Worm (Caenorhabditis elegans) whole organism, L1 larva: ENCODE data around the gene ZK1128.3.
A peak's percentile ranks its signal among the peaks of the same experiment; 100 is the strongest.

Source experiments
- C16A3.4 ChIP-seq: fragments of 150-350 bp; optimal IDR thresholded peaks from 2 replicates; lab custom pipeline; 2014; ENCODE audit warnings: missing biosample characterization, missing genetic modification characterization
- F16B12.6 ChIP-seq: fragments of 150-350 bp; optimal IDR thresholded peaks from 2 replicates; lab custom pipeline; 2014; ENCODE audit warnings: missing biosample characterization, missing genetic modification characterization
- aha-1 ChIP-seq: fragments of 150-350 bp; optimal IDR thresholded peaks from 2 replicates; lab custom pipeline; 2014; ENCODE audit warnings: missing biosample characterization, missing genetic modification characterization
- aly-2 ChIP-seq: fragments of 150-350 bp; optimal IDR thresholded peaks from 2 replicates; lab custom pipeline; 2014; ENCODE audit warnings: missing biosample characterization, missing genetic modification characterization
- ama-1 ChIP-seq: fragments of 150-350 bp; optimal IDR thresholded peaks from 2 replicates; lab custom pipeline; 2014
- blmp-1 ChIP-seq: fragments of 150-350 bp; optimal IDR thresholded peaks from 2 replicates; lab custom pipeline; 2014; ENCODE audit warnings: missing biosample characterization, missing genetic modification characterization
- ceh-82 ChIP-seq, 3 experiments: fragments of 150-350 bp in 1 of 3; sonication (generic microtip) in 2 of 3; optimal IDR thresholded peaks; 2 replicates each; lab custom pipeline; 2014 to 2017; ENCODE audit warnings: missing biosample characterization in 3 of 3, missing genetic modification characterization in 3 of 3
- dsc-1 ChIP-seq: sonication (generic microtip); optimal IDR thresholded peaks from 2 replicates; lab custom pipeline; 2016; ENCODE audit warnings: mild to moderate bottlenecking, missing genetic modification characterization, missing compliant biosample characterization
- efl-1 ChIP-seq, 4 experiments: fragments of 150-350 bp; optimal IDR thresholded peaks in 3 of 4; peaks in 1 of 4; 1 replicate in 1 of 4; 2 replicates in 3 of 4; lab custom pipeline; 2014; ENCODE audit warnings: missing biosample characterization in 2 of 4, missing genetic modification characterization in 2 of 4, missing genetic modification reagents in 2 of 4
- egl-13 ChIP-seq: sonication (generic microtip); optimal IDR thresholded peaks from 2 replicates; lab custom pipeline; 2016; ENCODE audit warnings: missing genotype, missing genetic modification reagents, missing genetic modification characterization, missing compliant biosample characterization
- elt-2 ChIP-seq: sonication (generic microtip); optimal IDR thresholded peaks from 2 replicates; lab custom pipeline; 2016; ENCODE audit warnings: missing genetic modification characterization, mild to moderate bottlenecking, inconsistent platforms, missing compliant biosample characterization, missing genetic modification reagents
- elt-3 ChIP-seq, 6 experiments: fragments of 150-350 bp in 1 of 6; sonication (generic microtip); optimal IDR thresholded peaks; 2 replicates each; lab custom pipeline; 2017 to 2018; ENCODE audit warnings: missing biosample characterization in 6 of 6, missing genetic modification characterization in 6 of 6, inconsistent platforms in 1 of 6
- fkh-10 ChIP-seq: sonication (generic microtip); optimal IDR thresholded peaks from 2 replicates; lab custom pipeline; 2017; ENCODE audit warnings: missing biosample characterization, missing genetic modification reagents, missing genetic modification characterization
- fkh-8 ChIP-seq: sonication (generic microtip); optimal IDR thresholded peaks from 2 replicates; lab custom pipeline; 2016; ENCODE audit warnings: mild to moderate bottlenecking, missing genetic modification characterization, missing compliant biosample characterization
- irx-1 ChIP-seq: sonication (generic microtip); optimal IDR thresholded peaks from 2 replicates; lab custom pipeline; 2016; ENCODE audit warnings: missing genetic modification characterization, missing compliant biosample characterization
- isw-1 ChIP-seq: fragments of 200-800 bp; sonication (Bioruptor generic); IDR thresholded peaks from 2 replicates; pipeline ENCODE4 v1.3.6; 2022; ENCODE audit warnings: missing genetic modification characterization, missing compliant biosample characterization
- lin-14 ChIP-seq: fragments of 200-800 bp; sonication (Bioruptor generic); optimal IDR thresholded peaks from 2 replicates; lab custom pipeline; 2018; ENCODE audit warnings: mild to moderate bottlenecking, missing genetic modification characterization, moderate library complexity, missing compliant biosample characterization
- lin-15B ChIP-seq: fragments of 150-350 bp; sonication (generic microtip); optimal IDR thresholded peaks from 3 replicates; lab custom pipeline; 2014; ENCODE audit warnings: missing biosample characterization, missing genetic modification characterization
- lin-35 ChIP-seq, 2 experiments: fragments of 150-350 bp; optimal IDR thresholded peaks; 2 replicates each; lab custom pipeline; 2014; ENCODE audit warnings: missing biosample characterization in 2 of 2, missing genetic modification characterization in 2 of 2, missing genetic modification reagents in 2 of 2
- lin-39 ChIP-seq: fragments of 150-350 bp; optimal IDR thresholded peaks from 2 replicates; lab custom pipeline; 2014; ENCODE audit warnings: missing biosample characterization, missing genetic modification reagents, missing genetic modification characterization
- lsy-2 ChIP-seq, 2 experiments: fragments of 150-350 bp; optimal IDR thresholded peaks; 2 replicates each; lab custom pipeline; 2014; ENCODE audit warnings: missing biosample characterization in 2 of 2, missing genetic modification characterization in 2 of 2
- mef-2 ChIP-seq: fragments of 150-350 bp; optimal IDR thresholded peaks from 2 replicates; lab custom pipeline; 2014; ENCODE audit warnings: missing biosample characterization, missing genetic modification characterization
- mep-1 ChIP-seq: fragments of 150-350 bp; optimal IDR thresholded peaks from 2 replicates; lab custom pipeline; 2014; ENCODE audit warnings: missing biosample characterization, missing genetic modification characterization
- nhr-11 ChIP-seq: fragments of 150-350 bp; optimal IDR thresholded peaks from 2 replicates; lab custom pipeline; 2014; ENCODE audit warnings: missing biosample characterization, missing genetic modification characterization
- nhr-19 ChIP-seq: fragments of 200-800 bp; sonication (Bioruptor generic); conservative IDR thresholded peaks from 2 replicates; pipeline ENCODE4 v1.3.6; 2022; ENCODE audit warnings: missing genetic modification characterization, missing compliant biosample characterization
- nhr-71 ChIP-seq: sonication (generic microtip); optimal IDR thresholded peaks from 2 replicates; lab custom pipeline; 2016; ENCODE audit warnings: mild to moderate bottlenecking, missing genetic modification characterization, moderate library complexity, missing compliant biosample characterization
- nhr-76 ChIP-seq: sonication (generic microtip); optimal IDR thresholded peaks from 2 replicates; lab custom pipeline; 2017; ENCODE audit warnings: missing biosample characterization, missing genetic modification characterization
- nhr-77 ChIP-seq: fragments of 150-350 bp; optimal IDR thresholded peaks from 2 replicates; lab custom pipeline; 2014; ENCODE audit warnings: missing biosample characterization, missing genetic modification characterization
- nhr-85 ChIP-seq: sonication (generic microtip); peaks from one replicate; lab custom pipeline; 2016; ENCODE audit warnings: missing genetic modification characterization, inconsistent platforms, missing compliant biosample characterization
- nhr-90 ChIP-seq: sonication (generic microtip); optimal IDR thresholded peaks from 2 replicates; lab custom pipeline; 2016; ENCODE audit warnings: mild to moderate bottlenecking, missing genetic modification characterization, missing compliant biosample characterization; ENCODE audit not compliant: poor library complexity
- pag-3 ChIP-seq: sonication (generic microtip); optimal IDR thresholded peaks from 2 replicates; lab custom pipeline; 2017; ENCODE audit warnings: missing genetic modification characterization, mild to moderate bottlenecking, missing compliant biosample characterization, antibody characterized with exemption, borderline replicate concordance; ENCODE audit not compliant: insufficient read depth
- pax-3 ChIP-seq: fragments of 200-800 bp; sonication (Bioruptor generic); optimal IDR thresholded peaks from 2 replicates; lab custom pipeline; 2018; ENCODE audit warnings: mild to moderate bottlenecking, missing genetic modification characterization, moderate library complexity, missing compliant biosample characterization
- pqm-1 ChIP-seq: sonication (generic microtip); optimal IDR thresholded peaks from 3 replicates; lab custom pipeline; 2017; ENCODE audit warnings: missing biosample characterization, missing genetic modification characterization
- rnt-1 ChIP-seq: sonication (generic microtip); optimal IDR thresholded peaks from 2 replicates; lab custom pipeline; 2016; ENCODE audit warnings: mild to moderate bottlenecking, missing genetic modification characterization, moderate library complexity, missing compliant biosample characterization
- snu-23 ChIP-seq: sonication (generic microtip); optimal IDR thresholded peaks from 2 replicates; lab custom pipeline; 2016; ENCODE audit warnings: missing genetic modification characterization, missing compliant biosample characterization
- sup-37 ChIP-seq: fragments of 200-800 bp; sonication (Bioruptor generic); optimal IDR thresholded peaks from 2 replicates; lab custom pipeline; 2018; ENCODE audit warnings: mild to moderate bottlenecking, missing genetic modification characterization, missing compliant biosample characterization
- unc-30 ChIP-seq: sonication (generic microtip); optimal IDR thresholded peaks from 2 replicates; lab custom pipeline; 2017; ENCODE audit warnings: missing biosample characterization, missing genetic modification characterization
- unc-62 ChIP-seq: fragments of 150-350 bp; optimal IDR thresholded peaks from 2 replicates; lab custom pipeline; 2014; ENCODE audit warnings: missing biosample characterization, missing genetic modification reagents, missing genetic modification characterization
- unc-98 ChIP-seq: fragments of 200-800 bp; sonication (Bioruptor generic); IDR thresholded peaks from 2 replicates; pipeline ENCODE4 v1.3.6; 2022; ENCODE audit warnings: missing genetic modification characterization, missing compliant biosample characterization
- xbp-1 ChIP-seq: sonication (generic microtip); optimal IDR thresholded peaks from 2 replicates; lab custom pipeline; 2016; ENCODE audit warnings: missing genetic modification characterization, missing compliant biosample characterization
- zag-1 ChIP-seq: fragments of 150-350 bp; optimal IDR thresholded peaks from 2 replicates; lab custom pipeline; 2014; ENCODE audit warnings: missing biosample characterization, missing genetic modification characterization
- ztf-4 ChIP-seq: fragments of 150-350 bp; optimal IDR thresholded peaks from 2 replicates; lab custom pipeline; 2014; ENCODE audit warnings: missing biosample characterization, missing genetic modification characterization

The ZK1128.3 gene

DNA sequence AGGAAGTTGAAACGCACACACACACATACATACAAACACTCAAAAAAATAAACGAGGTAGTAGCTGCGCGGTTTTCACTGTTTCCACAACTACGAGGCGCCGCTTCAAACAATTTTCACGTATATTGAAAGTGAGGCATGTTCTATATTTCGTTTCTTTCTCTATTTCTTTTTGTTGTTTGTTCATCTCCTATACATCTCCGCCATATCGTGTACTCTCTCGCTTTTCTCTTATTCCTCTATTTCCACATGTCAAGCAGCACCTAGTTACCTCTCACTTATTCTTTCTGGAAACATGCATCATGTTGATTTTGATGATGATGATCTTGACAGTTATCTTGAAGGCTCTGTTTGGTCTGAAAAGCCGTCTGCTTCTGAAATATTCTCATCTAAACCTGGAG is 18.1 kb upstream of the ZK1128.3 start, which contains the start of gene ZK1128.7:
TSS of gene ZK1128.7 (plus strand) at position 229 of the 400 bp plus-strand sequence.
- TF ChIP-seq ama-1 (lab: Kevin White, UChicago) (no peak), lin-14 (GFP tag; lab: Kevin White, UChicago) (peak; percentile 32), lin-35 (GFP tag; optimal IDR thresholded peaks at IDR 0.05; lab: Kevin White, UChicago) (peak in 1 of 2 experiments; percentile 7), fkh-8 (tag; lab: Kevin White, UChicago) (peak; percentile 5), lsy-2 (tag; optimal IDR thresholded peaks at IDR 0.05; lab: Kevin White, UChicago) (peak in 1 of 2 experiments; percentile 16), C16A3.4 (tag; lab: Kevin White, UChicago) (no peak), ztf-4 (tag; lab: Kevin White, UChicago) (no peak), blmp-1 (tag; lab: Kevin White, UChicago) (peak; percentile 81), irx-1 (tag; lab: Kevin White, UChicago) (peak; percentile 10), efl-1 (optimal IDR thresholded peaks at IDR 0.05; lab: Kevin White, UChicago) (peak in 1 of 2 experiments; percentile 19), efl-1 (GFP tag; optimal IDR thresholded peaks at IDR 0.05 in 1 of 2; lab: Kevin White, UChicago) (peak in 1 of 2 experiments; percentile 48)

DNA sequence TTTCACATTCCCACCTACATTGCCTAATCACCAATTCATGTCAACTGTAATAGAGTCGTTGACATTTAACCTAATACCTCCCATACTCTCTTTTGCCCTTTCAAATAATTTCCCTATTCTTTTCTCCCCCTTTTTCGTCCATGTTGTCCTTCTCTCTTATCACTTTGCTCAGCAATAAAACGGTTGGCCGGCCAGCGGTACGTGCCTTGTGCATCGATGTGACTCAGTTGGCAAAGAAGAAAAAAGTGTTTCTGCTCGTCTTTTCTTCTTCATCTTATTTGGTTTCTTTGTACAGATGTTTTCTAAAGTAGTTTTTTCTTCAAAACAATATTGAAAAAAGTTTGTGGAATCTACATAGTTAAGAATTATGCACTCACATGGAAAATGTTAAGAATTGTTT is 15.8 kb upstream of the ZK1128.3 start:
- no peak for TF ChIP-seq F16B12.6 (tag; lab: Kevin White, UChicago)
- TF ChIP-seq pqm-1 = peak; percentile 13

DNA sequence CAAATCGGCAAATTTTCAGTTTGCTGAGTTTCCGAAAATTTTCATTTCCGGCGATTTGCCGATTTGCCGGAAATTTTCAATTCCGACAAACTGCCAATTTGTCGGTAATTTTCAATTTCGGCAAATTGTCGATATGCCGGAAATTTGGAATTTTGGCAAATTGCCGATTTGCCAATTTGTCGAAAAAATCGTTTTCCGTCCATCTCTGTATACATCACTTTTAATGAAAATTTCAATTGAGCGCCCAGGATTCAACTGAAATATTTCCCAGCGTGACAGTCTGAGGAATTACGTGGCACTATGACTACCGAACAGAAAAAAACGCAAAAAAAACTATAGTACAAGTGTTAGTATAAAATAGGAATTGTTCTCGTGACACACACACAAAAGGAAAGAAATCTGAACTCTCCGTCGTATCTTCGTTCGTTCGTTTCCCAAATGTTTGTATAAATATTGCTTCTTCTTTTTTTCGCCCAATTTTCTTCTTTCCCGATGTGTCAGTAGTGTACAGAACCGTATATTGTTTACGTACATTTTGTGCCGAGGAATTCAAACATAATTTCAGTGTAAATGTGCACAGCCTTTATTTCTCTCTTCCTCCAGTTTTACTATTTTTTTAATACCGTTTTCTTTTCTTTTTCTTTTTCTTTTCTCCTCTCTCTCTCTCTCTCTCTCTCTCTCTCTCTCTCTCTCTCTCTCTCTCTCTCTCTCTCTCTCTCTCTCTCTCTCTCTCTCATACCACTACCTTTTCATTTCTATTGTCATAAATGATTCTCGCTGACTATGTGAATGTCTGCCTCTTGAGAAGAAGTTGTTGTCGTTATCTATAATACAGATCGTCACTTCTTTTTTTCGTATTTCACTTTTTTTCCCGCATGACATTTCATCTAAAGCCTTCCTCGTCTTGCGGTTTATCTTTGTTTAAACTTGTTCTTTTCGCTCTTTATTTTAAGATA is 14.1 kb upstream of the ZK1128.3 start:
- TF ChIP-seq ceh-82 (tag; optimal IDR thresholded peaks at IDR 0.05; lab: Kevin White, UChicago) = no peak
- TF ChIP-seq nhr-11 (tag; lab: Kevin White, UChicago) = no peak
- no peak for TF ChIP-seq pag-3 (tag; lab: Kevin White, UChicago)
- TF ChIP-seq aha-1 = no peak
- peak in 1 of 2 experiments; percentile 60 for TF ChIP-seq lin-35 (GFP tag; optimal IDR thresholded peaks at IDR 0.05; lab: Kevin White, UChicago)
- TF ChIP-seq elt-3 (tag; optimal IDR thresholded peaks at IDR 0.05; lab: Kevin White, UChicago) = peak in 2 of 6 experiments; percentile 13 to 37
- no peak for TF ChIP-seq nhr-77 (tag; lab: Kevin White, UChicago)
- peak; percentile 45 for TF ChIP-seq nhr-19
- no peak for TF ChIP-seq dsc-1 (tag; lab: Kevin White, UChicago)
- peak in 1 of 2 experiments; percentile 27 for TF ChIP-seq lsy-2 (tag; optimal IDR thresholded peaks at IDR 0.05; lab: Kevin White, UChicago)
- peak; percentile 90 for TF ChIP-seq blmp-1 (tag; lab: Kevin White, UChicago)
- peak; percentile 20 for TF ChIP-seq pax-3
- no peak for TF ChIP-seq mef-2 (tag; lab: Kevin White, UChicago)
- peak; percentile 65 for TF ChIP-seq lin-14 (GFP tag; lab: Kevin White, UChicago)
- no peak for TF ChIP-seq irx-1 (tag; lab: Kevin White, UChicago)
- TF ChIP-seq nhr-85 (tag; lab: Kevin White, UChicago) = peak; percentile 70
- TF ChIP-seq mep-1 (tag; lab: Kevin White, UChicago) = peak; percentile 20
- TF ChIP-seq efl-1 (optimal IDR thresholded peaks at IDR 0.05; lab: Kevin White, UChicago) = peak; percentile 34 to 35
- peak in 1 of 2 experiments; percentile 91 for TF ChIP-seq efl-1 (GFP tag; optimal IDR thresholded peaks at IDR 0.05 in 1 of 2; lab: Kevin White, UChicago)
- TF ChIP-seq aly-2 (tag; lab: Kevin White, UChicago) = no peak
- peak; percentile 57 for TF ChIP-seq elt-2 (tag; lab: Kevin White, UChicago)

ce11 chrIII:10126375-10126774 is 7.7 kb upstream of the ZK1128.3 start:
- TF ChIP-seq unc-30 = no peak
- no peak for TF ChIP-seq sup-37 (GFP tag; lab: Kevin White, UChicago)
- 0 out of 2 replicates have a peak, but pooled peaks have one; percentile 6 for TF ChIP-seq nhr-19
- TF ChIP-seq rnt-1 = peak; percentile 33
- no peak for TF ChIP-seq isw-1 (GFP tag; lab: Robert Waterston, UW)
- TF ChIP-seq aha-1 = no peak
- no peak for TF ChIP-seq nhr-76
- TF ChIP-seq lsy-2 (tag; optimal IDR thresholded peaks at IDR 0.05; lab: Kevin White, UChicago) = peak; percentile 15 to 46
- TF ChIP-seq egl-13 = no peak
- TF ChIP-seq fkh-10 (GFP tag; lab: Kevin White, UChicago) = no peak
- TF ChIP-seq mef-2 (tag; lab: Kevin White, UChicago) = no peak
- no peak for TF ChIP-seq zag-1 (tag; lab: Kevin White, UChicago)
- TF ChIP-seq nhr-71 (tag; lab: Kevin White, UChicago) = peak; percentile 42
- no peak for TF ChIP-seq irx-1 (tag; lab: Kevin White, UChicago)
- TF ChIP-seq xbp-1 = no peak
- TF ChIP-seq snu-23 (GFP tag; lab: Kevin White, UChicago) = peak; percentile 33
- no peak for TF ChIP-seq unc-62
- TF ChIP-seq nhr-90 (tag; lab: Kevin White, UChicago) = no peak
- TF ChIP-seq lin-39 = no peak
- TF ChIP-seq lin-15B (tag; lab: Kevin White, UChicago) = no peak
- TF ChIP-seq unc-98 = no peak
- no peak for TF ChIP-seq ama-1 (lab: Kevin White, UChicago)
- no peak for TF ChIP-seq elt-2 (tag; lab: Kevin White, UChicago)
- TF ChIP-seq elt-3 (tag; optimal IDR thresholded peaks at IDR 0.05; lab: Kevin White, UChicago) = no peak
